Worm (Caenorhabditis elegans) whole organism, L3 larva: Measurements from ENCODE around the gene C18D1.2.

Source experiments
- ceh-82 ChIP-seq: fragments of 150-350 bp; optimal IDR thresholded peaks from 2 replicates; lab custom pipeline; 2014; ENCODE audit warnings: missing biosample characterization, missing genetic modification characterization
- fkh-10 ChIP-seq: sonication (generic microtip); optimal IDR thresholded peaks from 2 replicates; lab custom pipeline; 2017; ENCODE audit warnings: missing biosample characterization, missing genetic modification reagents, missing genetic modification characterization
- lsy-12 ChIP-seq: sonication (generic microtip); optimal IDR thresholded peaks from 2 replicates; lab custom pipeline; 2016; ENCODE audit warnings: mild to moderate bottlenecking, missing genetic modification characterization, missing compliant biosample characterization
- mml-1 ChIP-seq: fragments of 150-350 bp; sonication (generic microtip); optimal IDR thresholded peaks from 3 replicates; lab custom pipeline; 2014; ENCODE audit warnings: missing biosample characterization, missing genetic modification characterization
- nhr-237 ChIP-seq: fragments of 150-350 bp; optimal IDR thresholded peaks from 2 replicates; lab custom pipeline; 2014; ENCODE audit warnings: missing biosample characterization, missing genetic modification characterization
- unc-62 ChIP-seq: fragments of 150-350 bp; sonication (generic microtip); optimal IDR thresholded peaks from 4 replicates; lab custom pipeline; 2014; ENCODE audit warnings: missing biosample characterization, missing genetic modification reagents, missing genetic modification characterization

DNA sequence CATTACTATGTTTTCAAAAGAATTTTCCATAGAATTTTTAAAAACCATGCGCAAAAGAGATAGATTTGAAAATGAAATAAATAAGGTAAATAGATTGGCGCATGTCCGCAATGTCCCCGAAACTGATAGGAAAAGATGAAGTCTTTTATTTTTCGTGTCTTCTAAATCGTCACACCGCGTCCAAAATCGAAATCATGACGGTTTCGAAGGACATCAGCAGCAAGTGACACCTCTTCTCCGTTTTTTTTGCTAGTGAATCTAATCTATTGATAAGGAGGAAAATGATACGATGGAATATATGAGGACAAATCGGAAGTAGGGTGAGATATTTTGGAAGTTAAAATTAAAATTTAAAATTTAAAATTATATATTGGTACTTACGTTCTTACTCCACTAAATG lies 17.2 kb downstream of the C18D1.2 start:
- TF ChIP-seq nhr-237 (tag; lab: Kevin White, UChicago), result no peak
- TF ChIP-seq mml-1 (tag; lab: Kevin White, UChicago), result no peak
- TF ChIP-seq unc-62 (GFP tag; lab: Kevin White, UChicago), result no peak
- no peak for TF ChIP-seq fkh-10
- no peak for TF ChIP-seq ceh-82 (tag; lab: Kevin White, UChicago)
- TF ChIP-seq lsy-12, result no peak
